Worm (Caenorhabditis elegans): ENCODE results near the gene T10D4.1.

ce11 chrII:3123206-3123605 lies 26.7 kb upstream of the T10D4.1 start, which contains the start of gene srh-71:
- no peak for TF ChIP-seq lin-39 (tag; optimal IDR thresholded peaks at IDR 0.05)
- no peak for TF ChIP-seq fos-1 (tag; optimal IDR thresholded peaks at IDR 0.05)
- TF ChIP-seq egl-27 (tag; optimal IDR thresholded peaks at IDR 0.05), result no peak
- no peak for TF ChIP-seq nhr-237 (tag; optimal IDR thresholded peaks at IDR 0.05)
- no peak for TF ChIP-seq aly-2 (tag; optimal IDR thresholded peaks at IDR 0.05)
